Worm (Caenorhabditis elegans) whole organism, L4 larva: ENCODE results near the gene C55A1.11.

Experiments used
- R02D3.7 ChIP-seq: fragments of 150-350 bp; sonication (generic microtip); optimal IDR thresholded peaks from 3 replicates; lab custom pipeline; 2014; ENCODE audit warnings: missing biosample characterization, missing genetic modification characterization
- T20F7.1 ChIP-seq: fragments of 200-800 bp; sonication (Bioruptor generic); optimal IDR thresholded peaks from 2 replicates; lab custom pipeline; 2018; ENCODE audit warnings: mild to moderate bottlenecking, missing genetic modification characterization, missing compliant biosample characterization
- T26A8.4 ChIP-seq: fragments of 200-800 bp; sonication (Bioruptor generic); IDR thresholded peaks from 2 replicates; pipeline ENCODE4 v1.3.6; 2022; ENCODE audit warnings: missing genetic modification characterization, missing compliant biosample characterization
- aha-1 ChIP-seq: fragments of 150-350 bp; peaks from one replicate; lab custom pipeline; 2014; ENCODE audit warnings: missing biosample characterization, missing genetic modification characterization
- aly-2 ChIP-seq: sonication (generic microtip); optimal IDR thresholded peaks from 2 replicates; lab custom pipeline; 2018; ENCODE audit warnings: missing biosample characterization, missing genetic modification characterization
- arid-1 ChIP-seq: fragments of 200-800 bp; sonication (Bioruptor generic); conservative IDR thresholded peaks from 2 replicates; pipeline ENCODE4 v1.3.6; 2022; ENCODE audit warnings: missing genetic modification reagents, missing genetic modification characterization, missing compliant biosample characterization
- ctbp-1 ChIP-seq: fragments of 200-800 bp; sonication (Bioruptor generic); IDR thresholded peaks from 2 replicates; pipeline ENCODE4 v1.3.6; 2022; ENCODE audit warnings: missing genetic modification reagents, missing genetic modification characterization, missing compliant biosample characterization
- daf-16 ChIP-seq, 3 experiments: sonication (generic microtip); optimal IDR thresholded peaks; 2 replicates each; lab custom pipeline; 2016 to 2017; ENCODE audit warnings: missing genetic modification characterization in 3 of 3, missing genetic modification reagents in 3 of 3, mild to moderate bottlenecking in 2 of 3, missing compliant biosample characterization in 2 of 3, missing biosample characterization in 1 of 3, moderate library complexity in 1 of 3
- dmd-6 ChIP-seq: fragments of 200-800 bp; sonication (Bioruptor generic); IDR thresholded peaks from 2 replicates; pipeline ENCODE4 v1.3.6; 2022; ENCODE audit warnings: missing genetic modification reagents, missing genetic modification characterization, missing compliant biosample characterization
- dmd-8 ChIP-seq: fragments of 200-800 bp; sonication (Bioruptor generic); IDR thresholded peaks from 2 replicates; pipeline ENCODE4 v1.3.6; 2022; ENCODE audit warnings: missing genetic modification characterization, missing compliant biosample characterization
- dve-1 ChIP-seq: sonication (generic microtip); optimal IDR thresholded peaks from 2 replicates; lab custom pipeline; 2017; ENCODE audit warnings: antibody characterized with exemption, mild to moderate bottlenecking, missing genetic modification characterization, missing compliant biosample characterization; ENCODE audit not compliant: insufficient read depth
- egl-43 ChIP-seq: fragments of 200-800 bp; sonication (Bioruptor generic); IDR thresholded peaks from 2 replicates; pipeline ENCODE4 v1.3.6; 2022; ENCODE audit warnings: missing genetic modification reagents, missing genetic modification characterization, missing compliant biosample characterization
- hif-1 ChIP-seq, 2 experiments: sonication (generic microtip); optimal IDR thresholded peaks; 2 replicates each; lab custom pipeline; 2016 to 2017; ENCODE audit warnings: missing compliant biosample characterization in 2 of 2, missing genetic modification characterization in 2 of 2, missing genetic modification reagents in 2 of 2, missing genotype in 2 of 2, mild to moderate bottlenecking in 1 of 2
- hlh-11 ChIP-seq: fragments of 200-800 bp; sonication (Bioruptor generic); optimal IDR thresholded peaks from 2 replicates; lab custom pipeline; 2018; ENCODE audit warnings: mild to moderate bottlenecking, missing genetic modification characterization, missing compliant biosample characterization
- hlh-30 ChIP-seq: sonication (generic microtip); optimal IDR thresholded peaks from 2 replicates; lab custom pipeline; 2017; ENCODE audit warnings: antibody characterized with exemption, mild to moderate bottlenecking, missing genetic modification characterization, missing compliant biosample characterization; ENCODE audit not compliant: insufficient read depth
- lim-7 ChIP-seq: fragments of 200-800 bp; sonication (Bioruptor generic); IDR thresholded peaks from 2 replicates; pipeline ENCODE4 v1.3.6; 2022; ENCODE audit warnings: missing genetic modification characterization, missing compliant biosample characterization
- lin-1 ChIP-seq: fragments of 200-800 bp; sonication (Bioruptor generic); IDR thresholded peaks from 2 replicates; pipeline ENCODE4 v1.3.6; 2022; ENCODE audit warnings: missing genetic modification reagents, missing genetic modification characterization, missing compliant biosample characterization
- lsy-2 ChIP-seq, 2 experiments: fragments of 150-350 bp in 1 of 2; sonication (generic microtip) in 1 of 2; optimal IDR thresholded peaks; 2 replicates each; lab custom pipeline; 2014 to 2017; ENCODE audit warnings: missing biosample characterization in 2 of 2, missing genetic modification characterization in 2 of 2
- madf-9 ChIP-seq: fragments of 200-800 bp; sonication (Bioruptor generic); conservative IDR thresholded peaks from 2 replicates; pipeline ENCODE4 v1.3.6; 2022; ENCODE audit warnings: missing genetic modification reagents, missing genetic modification characterization, missing compliant biosample characterization
- mdl-1 ChIP-seq, 2 experiments: fragments of 150-350 bp in 1 of 2; sonication (generic microtip) in 1 of 2; optimal IDR thresholded peaks; 2 replicates each; lab custom pipeline; 2014 to 2017; ENCODE audit warnings: missing biosample characterization in 2 of 2, missing genetic modification characterization in 2 of 2
- mdt-29 ChIP-seq: fragments of 200-800 bp; sonication (Bioruptor generic); IDR thresholded peaks from 2 replicates; pipeline ENCODE4 v1.3.6; 2022; ENCODE audit warnings: missing genetic modification reagents, missing genetic modification characterization, missing compliant biosample characterization
- mep-1 ChIP-seq: fragments of 150-350 bp; sonication (generic microtip); optimal IDR thresholded peaks from 3 replicates; lab custom pipeline; 2014; ENCODE audit warnings: missing biosample characterization, missing genetic modification characterization
- mes-2 ChIP-seq: sonication (generic microtip); optimal IDR thresholded peaks from 2 replicates; lab custom pipeline; 2016; ENCODE audit warnings: missing genotype, mild to moderate bottlenecking, missing genetic modification characterization, missing compliant biosample characterization; ENCODE audit not compliant: poor library complexity, severe bottlenecking
- mxl-3 ChIP-seq: fragments of 200-800 bp; sonication (Bioruptor generic); optimal IDR thresholded peaks from 2 replicates; lab custom pipeline; 2018; ENCODE audit warnings: mild to moderate bottlenecking, missing genetic modification characterization, missing compliant biosample characterization
- nhr-102 ChIP-seq: sonication (generic microtip); optimal IDR thresholded peaks from 2 replicates; lab custom pipeline; 2016; ENCODE audit warnings: mild to moderate bottlenecking, missing genetic modification characterization, moderate library complexity, missing compliant biosample characterization
- nhr-11 ChIP-seq: fragments of 150-350 bp; optimal IDR thresholded peaks from 2 replicates; lab custom pipeline; 2014; ENCODE audit warnings: missing biosample characterization, missing genetic modification characterization
- nhr-25 ChIP-seq: sonication (generic microtip); optimal IDR thresholded peaks from 2 replicates; lab custom pipeline; 2017; ENCODE audit warnings: missing genetic modification characterization, mild to moderate bottlenecking, missing compliant biosample characterization, antibody characterized with exemption, moderate library complexity, borderline replicate concordance; ENCODE audit not compliant: insufficient read depth
- nhr-28 ChIP-seq: fragments of 150-350 bp; optimal IDR thresholded peaks from 2 replicates; lab custom pipeline; 2014; ENCODE audit warnings: missing biosample characterization, missing genetic modification characterization
- nhr-48 ChIP-seq: sonication (generic microtip); optimal IDR thresholded peaks from 2 replicates; lab custom pipeline; 2016; ENCODE audit warnings: mild to moderate bottlenecking, missing genetic modification characterization, missing compliant biosample characterization
- nhr-6 ChIP-seq: fragments of 150-350 bp; optimal IDR thresholded peaks from 2 replicates; lab custom pipeline; 2014; ENCODE audit warnings: missing biosample characterization, missing genetic modification characterization
- nhr-77 ChIP-seq: fragments of 150-350 bp; optimal IDR thresholded peaks from 2 replicates; lab custom pipeline; 2014; ENCODE audit warnings: missing biosample characterization, missing genetic modification characterization
- pha-4 ChIP-seq, 2 experiments: fragments of 150-350 bp in 1 of 2; fragments of 200-800 bp in 1 of 2; sonication (Bioruptor generic) in 1 of 2; IDR thresholded peaks in 1 of 2; optimal IDR thresholded peaks in 1 of 2; 2 replicates each; pipeline versions ENCODE4 v1.3.6 to Lab custom; 2014 to 2022; ENCODE audit warnings: missing genetic modification characterization in 2 of 2, missing genetic modification reagents in 2 of 2, missing biosample characterization in 1 of 2, missing compliant biosample characterization in 1 of 2
- php-3 ChIP-seq: fragments of 200-800 bp; sonication (Bioruptor generic); IDR thresholded peaks from 2 replicates; pipeline ENCODE4 v1.3.6; 2022; ENCODE audit warnings: missing genetic modification reagents, missing genetic modification characterization, missing compliant biosample characterization
- pqm-1 ChIP-seq: sonication (generic microtip); optimal IDR thresholded peaks from 2 replicates; lab custom pipeline; 2017; ENCODE audit warnings: missing biosample characterization, missing genetic modification characterization
- saeg-2 ChIP-seq: fragments of 200-800 bp; sonication (Bioruptor generic); IDR thresholded peaks from 2 replicates; pipeline ENCODE4 v1.3.6; 2022; ENCODE audit warnings: missing genetic modification reagents, missing genetic modification characterization, missing compliant biosample characterization
- skn-1 ChIP-seq: fragments of 150-350 bp; optimal IDR thresholded peaks from 2 replicates; lab custom pipeline; 2014; ENCODE audit warnings: missing biosample characterization, missing genetic modification characterization
- tra-1 ChIP-seq: fragments of 200-800 bp; sonication (Bioruptor generic); IDR thresholded peaks from 2 replicates; pipeline ENCODE4 v1.3.6; 2022; ENCODE audit warnings: missing genetic modification reagents, missing genetic modification characterization, missing compliant biosample characterization
- zip-11 ChIP-seq: fragments of 200-800 bp; sonication (Bioruptor generic); IDR thresholded peaks from 2 replicates; pipeline ENCODE4 v1.3.6; 2022; ENCODE audit warnings: missing genetic modification characterization, missing compliant biosample characterization
- ztf-11 ChIP-seq: fragments of 150-350 bp; optimal IDR thresholded peaks from 2 replicates; lab custom pipeline; 2014; ENCODE audit warnings: missing biosample characterization, missing genetic modification characterization

C55A1.11 gene

ce11 chrV:15661580-15661979 is 35.9 kb downstream of the C55A1.11 start:
- TF ChIP-seq aha-1 (tag; lab: Kevin White, UChicago) (peak; percentile 80), aly-2 (tag; lab: Kevin White, UChicago) (no peak), T26A8.4 (GFP tag; lab: Robert Waterston, UW) (peak; percentile 17; the same call in 1 of the 2 replicates), tra-1 (GFP tag; lab: Robert Waterston, UW) (0 out of 2 replicates have a peak, but pooled peaks have one; percentile 32)

- TF ChIP-seq dve-1, result peak; percentile 92
- TF ChIP-seq nhr-48 (tag; lab: Kevin White, UChicago), result peak; percentile 13
- TF ChIP-seq skn-1 (tag; lab: Kevin White, UChicago), result no peak
- TF ChIP-seq nhr-25 (tag; lab: Kevin White, UChicago), result no peak
- TF ChIP-seq pqm-1 (tag; lab: Kevin White, UChicago), result peak; percentile 1
- TF ChIP-seq hlh-11, result peak; percentile 71
- TF ChIP-seq lim-7 (GFP tag; lab: Robert Waterston, UW), result no peak
- TF ChIP-seq ztf-11 (tag; lab: Kevin White, UChicago), result no peak
- TF ChIP-seq daf-16 (GFP tag; optimal IDR thresholded peaks at IDR 0.05; lab: Kevin White, UChicago), result no peak
- peak; percentile 30 for TF ChIP-seq daf-16 (tag; optimal IDR thresholded peaks at IDR 0.05; lab: Kevin White, UChicago)
- peak; percentile 44 for TF ChIP-seq nhr-77 (tag; lab: Kevin White, UChicago)
- no peak for TF ChIP-seq zip-11 (GFP tag; lab: Robert Waterston, UW)
- peak; percentile 55 for TF ChIP-seq dmd-6 (GFP tag; lab: Robert Waterston, UW)
- TF ChIP-seq mdl-1 (tag; optimal IDR thresholded peaks at IDR 0.05; lab: Kevin White, UChicago), result peak in 1 of 2 experiments; percentile 36
- TF ChIP-seq lsy-2 (tag; optimal IDR thresholded peaks at IDR 0.05; lab: Kevin White, UChicago), result peak in 1 of 2 experiments; percentile 42
- 0 out of 2 replicates have a peak, but pooled peaks have one; percentile 40 for TF ChIP-seq ctbp-1 (GFP tag; lab: Robert Waterston, UW)
- TF ChIP-seq nhr-28 (tag; lab: Kevin White, UChicago), result peak; percentile 96
- peak in 1 of 2 experiments; percentile 26 for TF ChIP-seq hif-1 (tag; optimal IDR thresholded peaks at IDR 0.05; lab: Kevin White, UChicago)
- TF ChIP-seq nhr-11 (tag; lab: Kevin White, UChicago), result peak; percentile 60
- TF ChIP-seq nhr-6 (tag; lab: Kevin White, UChicago), result peak; percentile 41
- TF ChIP-seq egl-43, result 0 out of 2 replicates have a peak, but pooled peaks have one; percentile 35
- peak; percentile 55 for TF ChIP-seq mep-1
- TF ChIP-seq mxl-3 (GFP tag; lab: Kevin White, UChicago), result peak; percentile 44
- peak; percentile 38 for TF ChIP-seq T20F7.1 (GFP tag; lab: Kevin White, UChicago)
- no peak for TF ChIP-seq dmd-8 (GFP tag; lab: Robert Waterston, UW)
- TF ChIP-seq hlh-30, result peak; percentile 73
- peak; percentile 42 for TF ChIP-seq mes-2
These were observed 38.5 kb downstream of the C55A1.11 start for ce11 chrV:15664053-15664661.

- TF ChIP-seq lin-1 (GFP tag; lab: Robert Waterston, UW) (0 out of 2 replicates have a peak, but pooled peaks have one; percentile 47), hif-1 (tag; optimal IDR thresholded peaks at IDR 0.05; lab: Kevin White, UChicago) (peak in 1 of 2 experiments; percentile 80), hlh-11 (peak; percentile 96), nhr-28 (tag; lab: Kevin White, UChicago) (peak; percentile 93), arid-1 (GFP tag; lab: Robert Waterston, UW) (no peak), hlh-30 (peak; percentile 61), mdt-29 (GFP tag; lab: Robert Waterston, UW) (0 out of 2 replicates have a peak, but pooled peaks have one; percentile 24), dve-1 (peak; percentile 96), nhr-102 (tag; lab: Kevin White, UChicago) (peak; percentile 70), dmd-6 (GFP tag; lab: Robert Waterston, UW) (peak; percentile 99), R02D3.7 (tag; lab: Kevin White, UChicago) (no peak), nhr-77 (tag; lab: Kevin White, UChicago) (peak; percentile 82), mdl-1 (tag; optimal IDR thresholded peaks at IDR 0.05; lab: Kevin White, UChicago) (peak in 1 of 2 experiments; percentile 72), pqm-1 (tag; lab: Kevin White, UChicago) (peak; percentile 90), mes-2 (peak; percentile 51), daf-16 (GFP tag; optimal IDR thresholded peaks at IDR 0.05; lab: Kevin White, UChicago) (peak in 1 of 2 experiments; percentile 77), daf-16 (tag; optimal IDR thresholded peaks at IDR 0.05; lab: Kevin White, UChicago) (peak; percentile 99), mxl-3 (GFP tag; lab: Kevin White, UChicago) (peak; percentile 85), pha-4 (GFP tag; IDR thresholded peaks at IDR 0.05; lab: Robert Waterston, UW) (peak; percentile 50; the same call in 1 of the 2 replicates), pha-4 (tag; optimal IDR thresholded peaks at IDR 0.05; lab: Kevin White, UChicago) (no peak), saeg-2 (GFP tag; lab: Robert Waterston, UW) (0 out of 2 replicates have a peak, but pooled peaks have one; percentile 27), tra-1 (GFP tag; lab: Robert Waterston, UW) (peak; percentile 74), skn-1 (tag; lab: Kevin White, UChicago) (no peak), madf-9 (GFP tag; lab: Robert Waterston, UW) (no peak), nhr-48 (tag; lab: Kevin White, UChicago) (peak; percentile 68), php-3 (peak; percentile 63; the same call in 1 of the 2 replicates), dmd-8 (GFP tag; lab: Robert Waterston, UW) (no peak)
- TF ChIP-seq, all 104 proteins: peak for 20
These were observed 41.1 kb downstream of the C55A1.11 start for ce11 chrV:15666718-15667117.
